Worm (Caenorhabditis elegans) whole organism, mixed stage, embryonic: Measurements from ENCODE around the gene T04B8.1.
"Not testable (repeated sequence)": the region's sequence is repeated elsewhere in the genome, so short reads cannot be mapped to it uniquely, and the experiment has no call there.

Experiments used
- M03D4.4 ChIP-seq: sonication (generic microtip); optimal IDR thresholded peaks from 2 replicates; lab custom pipeline; 2017; ENCODE audit warnings: mild to moderate bottlenecking, missing genetic modification characterization, missing compliant biosample characterization
- bed-3 ChIP-seq: fragments of 200-800 bp; sonication (Bioruptor generic); optimal IDR thresholded peaks from 3 replicates; lab custom pipeline; 2018; ENCODE audit warnings: mild to moderate bottlenecking, missing genetic modification characterization, moderate library complexity, missing compliant biosample characterization
- blmp-1 ChIP-seq: fragments of 150-350 bp; optimal IDR thresholded peaks from 2 replicates; lab custom pipeline; 2014; ENCODE audit warnings: missing biosample characterization, missing genetic modification characterization
- ceh-39 ChIP-seq: fragments of 150-350 bp; optimal IDR thresholded peaks from 2 replicates; lab custom pipeline; 2014; ENCODE audit warnings: missing biosample characterization, missing genetic modification characterization
- ceh-43 ChIP-seq: fragments of 200-800 bp; sonication (Bioruptor generic); optimal IDR thresholded peaks from 2 replicates; lab custom pipeline; 2018; ENCODE audit warnings: mild to moderate bottlenecking, missing genetic modification characterization, moderate library complexity, missing compliant biosample characterization
- ceh-83 ChIP-seq: fragments of 200-800 bp; sonication (Bioruptor generic); optimal IDR thresholded peaks from 2 replicates; lab custom pipeline; 2018; ENCODE audit warnings: mild to moderate bottlenecking, missing genetic modification characterization, missing compliant biosample characterization
- ces-1 ChIP-seq: fragments of 150-350 bp; optimal IDR thresholded peaks from 2 replicates; lab custom pipeline; 2014; ENCODE audit warnings: missing biosample characterization, missing genetic modification reagents, missing genetic modification characterization
- cnd-1 ChIP-seq: fragments of 200-800 bp; sonication (Bioruptor generic); optimal IDR thresholded peaks from 2 replicates; lab custom pipeline; 2018; ENCODE audit warnings: mild to moderate bottlenecking, missing genetic modification characterization, missing compliant biosample characterization
- drap-1 ChIP-seq: fragments of 200-800 bp; sonication (Bioruptor generic); optimal IDR thresholded peaks from 3 replicates; lab custom pipeline; 2018; ENCODE audit warnings: mild to moderate bottlenecking, missing genetic modification characterization, missing compliant biosample characterization
- elt-1 ChIP-seq: sonication (generic microtip); optimal IDR thresholded peaks from 2 replicates; lab custom pipeline; 2017; ENCODE audit warnings: missing genetic modification characterization, mild to moderate bottlenecking, missing compliant biosample characterization, antibody characterized with exemption, moderate library complexity, borderline replicate concordance; ENCODE audit not compliant: insufficient read depth
- elt-3 ChIP-seq: fragments of 150-350 bp; optimal IDR thresholded peaks from 2 replicates; lab custom pipeline; 2014; ENCODE audit warnings: missing biosample characterization, missing genetic modification characterization
- flh-1 ChIP-seq: fragments of 200-800 bp; sonication (Bioruptor generic); optimal IDR thresholded peaks from 2 replicates; lab custom pipeline; 2018; ENCODE audit warnings: mild to moderate bottlenecking, missing genetic modification characterization, moderate library complexity, missing compliant biosample characterization
- hlh-1 ChIP-seq: fragments of 150-350 bp; optimal IDR thresholded peaks from 2 replicates; lab custom pipeline; 2014; ENCODE audit warnings: missing biosample characterization, missing genetic modification reagents, missing genetic modification characterization
- lin-13 ChIP-seq: fragments of 150-350 bp; optimal IDR thresholded peaks from 2 replicates; lab custom pipeline; 2014; ENCODE audit warnings: missing biosample characterization, missing genetic modification characterization
- lin-32 ChIP-seq: fragments of 200-800 bp; sonication (Bioruptor generic); optimal IDR thresholded peaks from 2 replicates; lab custom pipeline; 2018; ENCODE audit warnings: mild to moderate bottlenecking, missing genetic modification characterization, missing compliant biosample characterization
- mep-1 ChIP-seq: fragments of 150-350 bp; optimal IDR thresholded peaks from 2 replicates; lab custom pipeline; 2017; ENCODE audit warnings: missing biosample characterization, missing genetic modification reagents, missing genetic modification characterization, inconsistent platforms
- mls-2 ChIP-seq: sonication (generic microtip); optimal IDR thresholded peaks from 2 replicates; lab custom pipeline; 2016; ENCODE audit warnings: mild to moderate bottlenecking, missing genetic modification characterization, moderate library complexity, missing compliant biosample characterization
- nhr-12 ChIP-seq: fragments of 150-350 bp; optimal IDR thresholded peaks from 2 replicates; lab custom pipeline; 2014; ENCODE audit warnings: missing biosample characterization, missing genetic modification characterization
- nhr-2 ChIP-seq: fragments of 150-350 bp; optimal IDR thresholded peaks from 2 replicates; lab custom pipeline; 2014; ENCODE audit warnings: missing biosample characterization, missing genetic modification characterization
- nhr-237 ChIP-seq: fragments of 150-350 bp; optimal IDR thresholded peaks from 2 replicates; lab custom pipeline; 2014; ENCODE audit warnings: missing biosample characterization, missing genetic modification characterization
- nhr-28 ChIP-seq: fragments of 150-350 bp; optimal IDR thresholded peaks from 2 replicates; lab custom pipeline; 2014; ENCODE audit warnings: missing biosample characterization, missing genetic modification characterization
- nhr-76 ChIP-seq: sonication (generic microtip); optimal IDR thresholded peaks from 2 replicates; lab custom pipeline; 2017; ENCODE audit warnings: missing biosample characterization, missing genetic modification characterization
- pha-4 ChIP-seq: fragments of 150-350 bp; optimal IDR thresholded peaks from 2 replicates; lab custom pipeline; 2018; ENCODE audit warnings: missing biosample characterization, missing genetic modification reagents, missing genetic modification characterization
- sem-2 ChIP-seq: fragments of 200-800 bp; sonication (Bioruptor generic); optimal IDR thresholded peaks from 2 replicates; lab custom pipeline; 2018; ENCODE audit warnings: mild to moderate bottlenecking, missing genetic modification characterization, missing compliant biosample characterization
- sptf-1 ChIP-seq: sonication (generic microtip); optimal IDR thresholded peaks from 2 replicates; lab custom pipeline; 2017; ENCODE audit warnings: mild to moderate bottlenecking, missing genetic modification characterization, moderate library complexity, missing compliant biosample characterization
- tbx-8 ChIP-seq: fragments of 200-800 bp; sonication (Bioruptor generic); optimal IDR thresholded peaks from 2 replicates; lab custom pipeline; 2018; ENCODE audit warnings: mild to moderate bottlenecking, missing genetic modification characterization, moderate library complexity, missing compliant biosample characterization
- unc-120 ChIP-seq: sonication (generic microtip); optimal IDR thresholded peaks from 2 replicates; lab custom pipeline; 2017; ENCODE audit warnings: missing genetic modification characterization, missing compliant biosample characterization; ENCODE audit not compliant: poor library complexity, severe bottlenecking
- unc-39 ChIP-seq: fragments of 150-350 bp; optimal IDR thresholded peaks from 2 replicates; lab custom pipeline; 2014; ENCODE audit warnings: missing biosample characterization, missing genetic modification characterization
- unc-62 ChIP-seq: fragments of 150-350 bp; optimal IDR thresholded peaks from 2 replicates; lab custom pipeline; 2014; ENCODE audit warnings: missing biosample characterization, missing genetic modification reagents, missing genetic modification characterization
- ztf-11 ChIP-seq: fragments of 150-350 bp; optimal IDR thresholded peaks from 2 replicates; lab custom pipeline; 2014; ENCODE audit warnings: missing biosample characterization, missing genetic modification characterization

T04B8.1 gene

ce11 chrII:606033-606432 lies 28.1 kb upstream of the T04B8.1 start, which contains the start of gene W04H10.5:
W04H10.5 (plus strand) TSS chrII:606333.
- no peak for TF ChIP-seq sem-2 (GFP tag; lab: Kevin White, UChicago)
- peak; percentile 66 for TF ChIP-seq hlh-1 (tag; lab: Kevin White, UChicago)

- TF ChIP-seq drap-1 (GFP tag; lab: Kevin White, UChicago) (no peak), elt-1 (tag; lab: Kevin White, UChicago) (no peak), lin-13 (no peak), nhr-76 (no peak), ceh-83 (GFP tag; lab: Kevin White, UChicago) (no peak), ces-1 (GFP tag; lab: Kevin White, UChicago) (no peak)
- TF ChIP-seq, all 35 proteins: peak for 0
These were observed 25.7 kb upstream of the T04B8.1 start, which contains the start of gene W04H10.6 for ce11 chrII:608341-608740. W04H10.6 (minus strand) TSS chrII:608441.

- TF ChIP-seq nhr-76, result no peak
- no peak for TF ChIP-seq blmp-1
- TF ChIP-seq elt-1 (tag; lab: Kevin White, UChicago), result no peak
- no peak for TF ChIP-seq elt-3 (tag; lab: Kevin White, UChicago)
- TF ChIP-seq pha-4 (tag; lab: Kevin White, UChicago), result no peak
- no peak for TF ChIP-seq nhr-12 (tag; lab: Kevin White, UChicago)
- TF ChIP-seq unc-39 (tag; lab: Kevin White, UChicago), result no peak
- no peak for TF ChIP-seq tbx-8 (GFP tag; lab: Kevin White, UChicago)
- TF ChIP-seq unc-62, result no peak
- no peak for TF ChIP-seq ztf-11 (tag; lab: Kevin White, UChicago)
- no peak for TF ChIP-seq lin-32 (GFP tag; lab: Kevin White, UChicago)
- TF ChIP-seq ceh-83 (GFP tag; lab: Kevin White, UChicago), result no peak
- no peak for TF ChIP-seq nhr-28
- TF ChIP-seq cnd-1, result no peak
- no peak for TF ChIP-seq nhr-2
- no peak for TF ChIP-seq mep-1 (tag; lab: Kevin White, UChicago)
- TF ChIP-seq sptf-1 (tag; lab: Kevin White, UChicago), result no peak
- no peak for TF ChIP-seq bed-3
These were observed 25.3 kb upstream of the T04B8.1 start, which contains the start of gene W04H10.1 for ce11 chrII:608757-609156. W04H10.1 (plus strand) TSS chrII:609057.

ce11 chrII:612361-612760 lies 21.7 kb upstream of the T04B8.1 start, which contains the start of gene clec-118:
clec-118 (minus strand) TSS chrII:612461.
- TF ChIP-seq ces-1 (GFP tag; lab: Kevin White, UChicago); ceh-39 (tag; lab: Kevin White, UChicago); unc-39 (tag; lab: Kevin White, UChicago): not testable (repeated sequence)

ce11 chrII:614701-615100 lies 19.4 kb upstream of the T04B8.1 start:
- no peak for TF ChIP-seq blmp-1
- no peak for TF ChIP-seq nhr-237
- no peak for TF ChIP-seq tbx-8 (GFP tag; lab: Kevin White, UChicago)
- TF ChIP-seq ceh-43 (GFP tag; lab: Kevin White, UChicago), result no peak
- TF ChIP-seq unc-62, result no peak
- TF ChIP-seq lin-13, result no peak
- no peak for TF ChIP-seq nhr-76
- TF ChIP-seq elt-1 (tag; lab: Kevin White, UChicago), result no peak
- TF ChIP-seq ztf-11 (tag; lab: Kevin White, UChicago), result no peak
- no peak for TF ChIP-seq elt-3 (tag; lab: Kevin White, UChicago)
- TF ChIP-seq hlh-1 (tag; lab: Kevin White, UChicago), result no peak
- no peak for TF ChIP-seq bed-3
- TF ChIP-seq lin-32 (GFP tag; lab: Kevin White, UChicago), result no peak
- TF ChIP-seq nhr-12 (tag; lab: Kevin White, UChicago), result no peak
- TF ChIP-seq cnd-1, result no peak
- no peak for TF ChIP-seq drap-1 (GFP tag; lab: Kevin White, UChicago)
- TF ChIP-seq unc-120 (tag; lab: Kevin White, UChicago), result no peak
- TF ChIP-seq ces-1 (GFP tag; lab: Kevin White, UChicago), result no peak
- TF ChIP-seq, all 35 proteins: peak for 0

- TF ChIP-seq mls-2 (no peak), unc-62 (no peak), ceh-43 (GFP tag; lab: Kevin White, UChicago) (no peak), ceh-39 (tag; lab: Kevin White, UChicago) (no peak), drap-1 (GFP tag; lab: Kevin White, UChicago) (no peak), cnd-1 (no peak), nhr-12 (tag; lab: Kevin White, UChicago) (no peak), M03D4.4 (tag; lab: Kevin White, UChicago) (no peak), nhr-76 (no peak), elt-1 (tag; lab: Kevin White, UChicago) (no peak), ceh-83 (GFP tag; lab: Kevin White, UChicago) (no peak), flh-1 (GFP tag; lab: Kevin White, UChicago) (no peak)
These were observed 12.9 kb upstream of the T04B8.1 start for ce11 chrII:621141-621540.
